Fruit fly (Drosophila melanogaster): Measurements from ENCODE around the gene CG12084.
A peak's percentile ranks its signal among the peaks of the same experiment; 100 is the strongest.

CG12084 gene

dm6 chr3L:1478998-1479680 is 17.3 kb downstream of the CG12084 start (continued):
- TF ChIP-seq ssp (GFP tag; IDR thresholded peaks at IDR 0.05) (peak; percentile 60), lmd (GFP tag; IDR thresholded peaks at IDR 0.05) (peak; percentile 62), Dad (GFP tag; optimal IDR thresholded peaks at IDR 0.05) (peak; percentile 30), CG13287 (GFP tag; IDR thresholded peaks at IDR 0.05; ENCODE audit: partially characterized antibody) (no peak), onecut (GFP tag; IDR thresholded peaks at IDR 0.05) (peak; percentile 65), chinmo (GFP tag; IDR thresholded peaks at IDR 0.05; ENCODE audit: partially characterized antibody) (no peak), CG12155 (GFP tag; optimal IDR thresholded peaks at IDR 0.05) (peak; percentile 27), odd (GFP tag; optimal IDR thresholded peaks at IDR 0.05) (peak; percentile 17), Hmr (GFP tag; optimal IDR thresholded peaks at IDR 0.05) (no peak), trem (tag; optimal IDR thresholded peaks at IDR 0.05) (peak; percentile 58), zen (tag; optimal IDR thresholded peaks at IDR 0.05) (peak; percentile 98), fd64A (GFP tag; optimal IDR thresholded peaks at IDR 0.05) (no peak), Sox100B (GFP tag; optimal IDR thresholded peaks at IDR 0.05) (no peak), CG3847 (GFP tag; IDR thresholded peaks at IDR 0.05) (0 out of 2 replicates have a peak, but pooled peaks have one; percentile 21), CG31365 (tag; optimal IDR thresholded peaks at IDR 0.05) (no peak), Antp (GFP tag; optimal IDR thresholded peaks at IDR 0.05) (peak; percentile 21), bsh (GFP tag; optimal IDR thresholded peaks at IDR 0.05) (peak in 1 of 2 experiments; percentile 62), CG12744 (GFP tag; optimal IDR thresholded peaks at IDR 0.05) (peak; percentile 50), NK7.1 (GFP tag; optimal IDR thresholded peaks at IDR 0.05) (peak; percentile 47), gsb-n (tag; optimal IDR thresholded peaks at IDR 0.05) (peak; percentile 73), CG13296 (GFP tag; optimal IDR thresholded peaks at IDR 0.05) (no peak), tin (GFP tag; optimal IDR thresholded peaks at IDR 0.05) (peak; percentile 56), unc-4 (GFP tag; IDR thresholded peaks at IDR 0.05; ENCODE audit: partially characterized antibody) (no peak), Sox102F (GFP tag; optimal IDR thresholded peaks at IDR 0.05) (peak; percentile 27), CG4424 (GFP tag; optimal IDR thresholded peaks at IDR 0.05) (peak; percentile 66), zfh2 (GFP tag; optimal IDR thresholded peaks at IDR 0.05) (no peak), CG10267 (tag; optimal IDR thresholded peaks at IDR 0.05) (peak; percentile 44), Med (GFP tag) (no peak), CG2202 (tag; optimal IDR thresholded peaks at IDR 0.05) (peak; percentile 58), h (optimal IDR thresholded peaks at IDR 0.05) (no peak), mam (GFP tag; optimal IDR thresholded peaks at IDR 0.05) (peak; percentile 1), tll (GFP tag; optimal IDR thresholded peaks at IDR 0.05) (peak in 1 of 2 experiments; percentile 88), lab (GFP tag; optimal IDR thresholded peaks at IDR 0.05) (peak; percentile 12), chm (GFP tag; IDR thresholded peaks at IDR 0.05) (peak; percentile 66; the same call in 1 of the 2 replicates), Dek (tag; optimal IDR thresholded peaks at IDR 0.05) (no peak), Dip3 (GFP tag; optimal IDR thresholded peaks at IDR 0.05) (peak; percentile 16), CG12104 (GFP tag; optimal IDR thresholded peaks at IDR 0.05) (no peak), CG7271 (tag; optimal IDR thresholded peaks at IDR 0.05) (peak; percentile 98), row (GFP tag; IDR thresholded peaks at IDR 0.05) (peak; percentile 75), Pdp1 (GFP tag; optimal IDR thresholded peaks at IDR 0.05) (peak in 1 of 2 experiments; percentile 67), kni (GFP tag; optimal IDR thresholded peaks at IDR 0.05) (peak; percentile 4), Side (GFP tag; optimal IDR thresholded peaks at IDR 0.05) (peak; percentile 68), CG1647 (GFP tag; optimal IDR thresholded peaks at IDR 0.05) (no peak), dimm (GFP tag; IDR thresholded peaks at IDR 0.05) (no peak), chif (GFP tag; optimal IDR thresholded peaks at IDR 0.05) (peak; percentile 54 to 88), CTCF (GFP tag; optimal IDR thresholded peaks at IDR 0.05) (no peak), CG11093 (GFP tag; IDR thresholded peaks at IDR 0.05) (0 out of 3 replicates have a peak, but pooled peaks have one; percentile 38), sisA (GFP tag; IDR thresholded peaks at IDR 0.05) (peak; percentile 59; the same call in 1 of the 2 replicates), Abd-B (GFP tag; optimal IDR thresholded peaks at IDR 0.05) (peak; percentile 55), mirr (GFP tag; optimal IDR thresholded peaks at IDR 0.05) (no peak)
